Worm (Caenorhabditis elegans): ENCODE measurements around the gene ZK795.3.

The ZK795.3 gene

ce11 chrIV:12605401-12605800 is 46.2 kb downstream of the ZK795.3 start, which contains the start of gene Y55D9A.2:
TSS of gene Y55D9A.2 (minus strand) at chrIV:12605431.
- TF ChIP-seq M03D4.4 (tag; optimal IDR thresholded peaks at IDR 0.05): no peak
- TF ChIP-seq unc-39 (tag; optimal IDR thresholded peaks at IDR 0.05): no peak
- no peak for TF ChIP-seq nhr-12 (tag; optimal IDR thresholded peaks at IDR 0.05)
- no peak for TF ChIP-seq unc-62 (GFP tag; optimal IDR thresholded peaks at IDR 0.05)
- TF ChIP-seq ztf-11 (tag; optimal IDR thresholded peaks at IDR 0.05): no peak
- TF ChIP-seq mls-2 (tag; optimal IDR thresholded peaks at IDR 0.05): no peak
- no peak for TF ChIP-seq ceh-83 (GFP tag; optimal IDR thresholded peaks at IDR 0.05)
- TF ChIP-seq unc-120 (tag; optimal IDR thresholded peaks at IDR 0.05; ENCODE audit: poor library complexity, severe bottlenecking): no peak
- TF ChIP-seq blmp-1 (tag; optimal IDR thresholded peaks at IDR 0.05): no peak
- TF ChIP-seq sem-2 (GFP tag; optimal IDR thresholded peaks at IDR 0.05): no peak
- TF ChIP-seq sptf-1 (tag; optimal IDR thresholded peaks at IDR 0.05): peak; percentile 2
- TF ChIP-seq hlh-1 (tag; optimal IDR thresholded peaks at IDR 0.05): no peak
- TF ChIP-seq snpc-4 (tag; optimal IDR thresholded peaks at IDR 0.05): no peak
- peak; percentile 3 for TF ChIP-seq ceh-39 (tag; optimal IDR thresholded peaks at IDR 0.05)
- TF ChIP-seq elt-3 (tag; optimal IDR thresholded peaks at IDR 0.05): no peak
- TF ChIP-seq elt-1 (tag; optimal IDR thresholded peaks at IDR 0.05; ENCODE audit: borderline replicate concordance, insufficient read depth): no peak
- no peak for TF ChIP-seq mab-5 (tag; optimal IDR thresholded peaks at IDR 0.05)
- no peak for TF ChIP-seq nhr-76 (tag; optimal IDR thresholded peaks at IDR 0.05)
- peak; percentile 52 for TF ChIP-seq ces-1 (GFP tag; optimal IDR thresholded peaks at IDR 0.05)

All from whole organism, mixed stage, embryonic.